Fruit fly (Drosophila melanogaster): ENCODE data around the gene COX7AL2.

dm6 chr2L:2238151-2238550 is 40.4 kb upstream of the COX7AL2 start, which contains the start of gene Tengl3:
- TF ChIP-seq CG8478 (optimal IDR thresholded peaks at IDR 0.05) (no peak), usp (GFP tag; optimal IDR thresholded peaks at IDR 0.05) (no peak), psq (optimal IDR thresholded peaks at IDR 0.05) (no peak), Dll (optimal IDR thresholded peaks at IDR 0.05) (no peak)
